Fruit fly (Drosophila melanogaster): Measurements from ENCODE around the gene CG18508.

DNA sequence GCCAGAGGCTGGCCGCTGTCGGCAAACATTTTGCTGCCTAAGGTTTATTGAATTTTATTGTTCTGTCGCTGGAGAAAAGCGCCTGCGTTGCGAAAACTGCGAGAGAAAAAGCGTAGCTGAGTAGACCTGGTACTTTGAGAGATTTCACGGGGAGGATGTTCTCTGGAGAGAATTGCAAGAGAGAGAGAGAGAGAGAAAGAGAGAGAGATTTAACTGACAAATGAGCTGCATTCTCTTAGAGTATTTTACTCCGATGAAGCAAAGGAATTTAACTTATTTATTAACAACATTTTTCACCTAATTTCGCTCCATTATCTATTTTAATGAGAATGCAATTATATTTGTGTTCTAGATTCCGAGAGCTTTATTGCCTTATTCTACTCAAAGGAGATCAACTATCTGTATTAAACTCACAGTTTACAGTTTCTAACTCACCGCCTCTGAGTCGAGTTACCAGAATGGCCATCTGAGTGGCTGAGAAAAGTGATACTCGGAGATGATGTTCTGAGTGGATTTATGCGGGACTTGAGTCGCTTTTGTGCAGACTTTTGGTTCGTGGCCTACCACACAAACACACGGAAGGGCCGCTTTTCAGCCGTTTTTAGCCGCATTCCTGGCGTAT lies 18.0 kb upstream of the CG18508 start:
- no peak for TF ChIP-seq dmrt93B (GFP tag; optimal IDR thresholded peaks at IDR 0.05)
- TF ChIP-seq psq (GFP tag; optimal IDR thresholded peaks at IDR 0.05), result no peak
- TF ChIP-seq h (GFP tag; optimal IDR thresholded peaks at IDR 0.05), result no peak
- no peak for TF ChIP-seq Jra (GFP tag; optimal IDR thresholded peaks at IDR 0.05)
- TF ChIP-seq Dif (GFP tag; optimal IDR thresholded peaks at IDR 0.05; ENCODE audit: partially characterized antibody), result peak; percentile 4
- TF ChIP-seq sage (GFP tag; optimal IDR thresholded peaks at IDR 0.05), result no peak
- TF ChIP-seq ey (GFP tag; optimal IDR thresholded peaks at IDR 0.05), result no peak
- no peak for TF ChIP-seq sv (GFP tag; optimal IDR thresholded peaks at IDR 0.05)
- TF ChIP-seq Dfd (GFP tag; optimal IDR thresholded peaks at IDR 0.05), result no peak
- TF ChIP-seq foxo (GFP tag; optimal IDR thresholded peaks at IDR 0.05), result no peak
- TF ChIP-seq Hnf4 (GFP tag; optimal IDR thresholded peaks at IDR 0.05), result no peak
- TF ChIP-seq fru (GFP tag; optimal IDR thresholded peaks at IDR 0.05), result no peak
